Worm (Caenorhabditis elegans) whole organism, L4 larva: ENCODE data around the gene F07F6.2.

Experiments
- D1046.2 ChIP-seq: fragments of 200-800 bp; sonication (Bioruptor generic); IDR thresholded peaks from 2 replicates; pipeline ENCODE4 v1.3.6; 2022; ENCODE audit warnings: missing genetic modification characterization, missing compliant biosample characterization
- ama-1 ChIP-seq: fragments of 150-350 bp; optimal IDR thresholded peaks from 2 replicates; lab custom pipeline; 2014; ENCODE audit warnings: inconsistent platforms, mixed read lengths
- fkh-10 ChIP-seq: fragments of 150-350 bp; optimal IDR thresholded peaks from 2 replicates; lab custom pipeline; 2014; ENCODE audit warnings: missing biosample characterization, missing genetic modification reagents, missing genetic modification characterization
- fos-1 ChIP-seq: fragments of 150-350 bp; optimal IDR thresholded peaks from 2 replicates; lab custom pipeline; 2014; ENCODE audit warnings: missing biosample characterization, missing genetic modification characterization
- lin-15B ChIP-seq: fragments of 150-350 bp; sonication (generic microtip); optimal IDR thresholded peaks from 3 replicates; lab custom pipeline; 2014; ENCODE audit warnings: missing biosample characterization, missing genetic modification characterization
- mep-1 ChIP-seq: fragments of 150-350 bp; sonication (generic microtip); optimal IDR thresholded peaks from 3 replicates; lab custom pipeline; 2014; ENCODE audit warnings: missing biosample characterization, missing genetic modification characterization
- nhr-11 ChIP-seq: fragments of 150-350 bp; optimal IDR thresholded peaks from 2 replicates; lab custom pipeline; 2014; ENCODE audit warnings: missing biosample characterization, missing genetic modification characterization
- nhr-6 ChIP-seq: fragments of 150-350 bp; optimal IDR thresholded peaks from 2 replicates; lab custom pipeline; 2014; ENCODE audit warnings: missing biosample characterization, missing genetic modification characterization
- nhr-77 ChIP-seq: fragments of 150-350 bp; optimal IDR thresholded peaks from 2 replicates; lab custom pipeline; 2014; ENCODE audit warnings: missing biosample characterization, missing genetic modification characterization
- pha-4 ChIP-seq, 2 experiments: fragments of 150-350 bp in 1 of 2; fragments of 200-800 bp in 1 of 2; sonication (Bioruptor generic) in 1 of 2; IDR thresholded peaks in 1 of 2; optimal IDR thresholded peaks in 1 of 2; 2 replicates each; pipeline versions ENCODE4 v1.3.6 to Lab custom; 2014 to 2022; ENCODE audit warnings: missing genetic modification characterization in 2 of 2, missing genetic modification reagents in 2 of 2, missing biosample characterization in 1 of 2, missing compliant biosample characterization in 1 of 2
- saeg-2 ChIP-seq: fragments of 200-800 bp; sonication (Bioruptor generic); IDR thresholded peaks from 2 replicates; pipeline ENCODE4 v1.3.6; 2022; ENCODE audit warnings: missing genetic modification reagents, missing genetic modification characterization, missing compliant biosample characterization
- snpc-4 ChIP-seq: fragments of 150-350 bp; optimal IDR thresholded peaks from 2 replicates; lab custom pipeline; 2014; ENCODE audit warnings: missing biosample characterization, missing genetic modification characterization
- unc-62 ChIP-seq, 3 experiments: fragments of 150-350 bp in 1 of 3; sonication (generic microtip); optimal IDR thresholded peaks in 2 of 3; peaks in 1 of 3; 1 replicate in 1 of 3; 2 replicates in 2 of 3; lab custom pipeline; 2014 to 2017; ENCODE audit warnings: missing biosample characterization in 3 of 3, missing genetic modification characterization in 3 of 3, missing genetic modification reagents in 3 of 3, missing genotype in 1 of 3

- no peak for TF ChIP-seq unc-62 (GFP tag; optimal IDR thresholded peaks at IDR 0.05 in 1 of 2; lab: Kevin White, UChicago)
- TF ChIP-seq unc-62 (tag; optimal IDR thresholded peaks at IDR 0.05; lab: Kevin White, UChicago), result no peak
- no peak for TF ChIP-seq nhr-77 (tag; lab: Kevin White, UChicago)
- no peak for TF ChIP-seq ama-1 (lab: Kevin White, UChicago)
- TF ChIP-seq fos-1 (tag; lab: Kevin White, UChicago), result no peak
- no peak for TF ChIP-seq fkh-10 (GFP tag; lab: Kevin White, UChicago)
- TF ChIP-seq mep-1 (tag; lab: Kevin White, UChicago), result no peak
- TF ChIP-seq nhr-11, result no peak
- no peak for TF ChIP-seq lin-15B (tag; lab: Kevin White, UChicago)
- TF ChIP-seq nhr-6, result no peak
- no peak for TF ChIP-seq saeg-2 (GFP tag; lab: Robert Waterston, UW)
- TF ChIP-seq snpc-4 (tag; lab: Kevin White, UChicago), result no peak
- TF ChIP-seq D1046.2 (GFP tag; lab: Robert Waterston, UW), result no peak
- TF ChIP-seq pha-4 (GFP tag; IDR thresholded peaks at IDR 0.05; lab: Robert Waterston, UW), result no peak
- TF ChIP-seq pha-4 (tag; optimal IDR thresholded peaks at IDR 0.05; lab: Kevin White, UChicago), result no peak
Observed at ce11 chrII:5459534-5459933, 29.5 kb downstream of the F07F6.2 start.
